Fruit fly (Drosophila melanogaster): Measurements from ENCODE around the gene CG32683.

The CG32683 gene

DNA sequence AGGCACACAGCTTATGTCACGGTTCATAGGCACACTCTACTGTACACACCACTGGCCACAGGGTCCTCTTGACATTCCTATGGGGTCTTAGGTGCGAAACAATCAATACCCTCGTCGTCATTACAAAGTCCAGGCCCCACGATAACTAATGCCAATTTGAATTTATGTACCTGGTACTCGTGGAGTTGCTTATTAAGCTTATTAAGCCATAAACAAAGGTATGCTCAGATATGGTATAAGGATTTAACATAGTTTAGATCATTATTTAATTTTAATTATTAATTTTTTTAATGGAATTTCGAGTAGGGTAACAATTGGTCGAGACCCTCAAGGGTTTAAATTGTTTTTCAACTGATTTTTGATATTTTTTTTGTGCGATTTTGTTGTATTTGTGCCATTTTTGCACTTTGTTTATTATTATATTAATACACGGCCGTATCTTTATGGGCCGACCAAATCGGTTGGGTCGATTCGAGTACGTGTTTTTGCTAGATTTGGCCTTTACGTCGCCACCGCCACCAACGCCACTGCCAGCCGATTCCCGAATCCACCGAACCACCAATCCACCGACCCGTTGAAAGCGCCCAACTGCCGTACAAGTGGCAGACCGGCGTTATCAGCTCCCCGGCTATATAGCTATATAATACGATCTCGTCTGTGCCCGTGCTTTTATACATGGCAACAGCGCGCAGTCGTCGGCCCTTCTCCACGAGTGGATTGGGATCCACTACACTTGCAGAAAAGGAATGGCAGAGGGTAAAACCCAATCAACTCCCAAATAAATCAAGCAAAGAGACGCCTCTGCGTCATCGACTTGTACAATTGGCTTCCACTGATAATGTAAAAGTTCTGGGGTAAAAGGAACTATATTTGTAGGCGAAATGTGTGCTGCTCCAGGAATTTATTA, 29.8 kb upstream of the CG32683 start (continued):
- no peak for TF ChIP-seq nmo (GFP tag; optimal IDR thresholded peaks at IDR 0.05)
- 0 out of 2 replicates have a peak, but pooled peaks have one; percentile 11 for TF ChIP-seq Rfx (GFP tag; IDR thresholded peaks at IDR 0.05)

dm6 chrX:10478443-10479368, 24.0 kb upstream of the CG32683 start, which contains the start of the genes CG2887 and PPP4R2r:
CG2887 (minus strand) TSS chrX:10478493.
PPP4R2r (plus strand) TSS chrX:10478838.
- TF ChIP-seq Dbx (GFP tag; IDR thresholded peaks at IDR 0.05) (no peak), sima (GFP tag; optimal IDR thresholded peaks at IDR 0.05) (no peak), CG11093 (GFP tag; IDR thresholded peaks at IDR 0.05) (no peak), sens-2 (GFP tag; IDR thresholded peaks at IDR 0.05) (no peak), CG30020 (tag; optimal IDR thresholded peaks at IDR 0.05) (no peak), CG8388 (GFP tag; optimal IDR thresholded peaks at IDR 0.05) (no peak), jigr1 (GFP tag; IDR thresholded peaks at IDR 0.05) (no peak), gce (GFP tag; IDR thresholded peaks at IDR 0.05) (no peak), Asciz (GFP tag; optimal IDR thresholded peaks at IDR 0.05) (no peak), CG3847 (GFP tag; IDR thresholded peaks at IDR 0.05) (no peak), CG34376 (GFP tag; optimal IDR thresholded peaks at IDR 0.05) (peak; percentile 27), Dp (GFP tag; optimal IDR thresholded peaks at IDR 0.05) (peak; percentile 96), Fer3 (tag; optimal IDR thresholded peaks at IDR 0.05) (no peak), salm (tag; optimal IDR thresholded peaks at IDR 0.05) (no peak), tio (GFP tag; optimal IDR thresholded peaks at IDR 0.05) (no peak), CG11398 (GFP tag; optimal IDR thresholded peaks at IDR 0.05) (no peak), Dek (tag; optimal IDR thresholded peaks at IDR 0.05) (no peak), Sox102F (GFP tag; optimal IDR thresholded peaks at IDR 0.05) (no peak), Aef1 (GFP tag; IDR thresholded peaks at IDR 0.05) (no peak), CG3281 (GFP tag; optimal IDR thresholded peaks at IDR 0.05) (no peak), Ptx1 (GFP tag; IDR thresholded peaks at IDR 0.05) (no peak), Mrtf (GFP tag; IDR thresholded peaks at IDR 0.05) (no peak), CG4707 (GFP tag; optimal IDR thresholded peaks at IDR 0.05) (no peak), CG13775 (GFP tag; optimal IDR thresholded peaks at IDR 0.05) (no peak), CG10274 (GFP tag; optimal IDR thresholded peaks at IDR 0.05) (no peak), psq (GFP tag; optimal IDR thresholded peaks at IDR 0.05) (no peak), pzg (GFP tag; optimal IDR thresholded peaks at IDR 0.05) (peak; percentile 93), chif (GFP tag; optimal IDR thresholded peaks at IDR 0.05) (no peak), row (GFP tag; IDR thresholded peaks at IDR 0.05) (peak; percentile 44; the same call in 1 of the 3 replicates), her (GFP tag; optimal IDR thresholded peaks at IDR 0.05) (no peak), nmo (GFP tag; optimal IDR thresholded peaks at IDR 0.05) (peak; percentile 34), btn (GFP tag; optimal IDR thresholded peaks at IDR 0.05) (no peak), ap (GFP tag; IDR thresholded peaks at IDR 0.05) (no peak), Doc3 (GFP tag; IDR thresholded peaks at IDR 0.05; ENCODE audit: partially characterized antibody) (peak; percentile 82), CG10366 (GFP tag; IDR thresholded peaks at IDR 0.05) (no peak), Pdp1 (GFP tag; optimal IDR thresholded peaks at IDR 0.05) (peak in 1 of 2 experiments; percentile 38), aop (GFP tag; IDR thresholded peaks at IDR 0.05) (no peak), Fer2 (tag; optimal IDR thresholded peaks at IDR 0.05) (no peak), sna (GFP tag; IDR thresholded peaks at IDR 0.05; ENCODE audit: partially characterized antibody) (peak; percentile 79), HLHmδ (GFP tag; optimal IDR thresholded peaks at IDR 0.05) (no peak), Dip2 (GFP tag; IDR thresholded peaks at IDR 0.05) (no peak), BtbVII (GFP tag; optimal IDR thresholded peaks at IDR 0.05) (no peak), nau (GFP tag; optimal IDR thresholded peaks at IDR 0.05) (no peak), toy (GFP tag; IDR thresholded peaks at IDR 0.05) (no peak)

All from whole organism, embryonic.